Fruit fly (Drosophila melanogaster) whole organism, adult: ENCODE results near the gene Best3.

Experiments
- CG11617 ChIP-seq: fragments of 200-800 bp; sonication (Bioruptor generic); optimal IDR thresholded peaks from 2 replicates; lab custom pipeline; 2017; ENCODE audit warnings: mild to moderate bottlenecking, missing biosample characterization, missing genetic modification reagents, missing genetic modification characterization
- CG12768 ChIP-seq: fragments of 200-800 bp; sonication (Bioruptor generic); optimal IDR thresholded peaks from 2 replicates; lab custom pipeline; 2017; ENCODE audit warnings: missing biosample characterization, missing genetic modification characterization, mild to moderate bottlenecking, moderate library complexity, missing genetic modification reagents
- CG14711 ChIP-seq: fragments of 200-800 bp; sonication (Bioruptor generic); optimal IDR thresholded peaks from 2 replicates; lab custom pipeline; 2018; ENCODE audit warnings: missing biosample characterization, mild to moderate bottlenecking, missing genetic modification characterization, moderate library complexity
- CG1620 ChIP-seq: fragments of 200-800 bp; sonication (Bioruptor generic); optimal IDR thresholded peaks from 2 replicates; lab custom pipeline; 2016; ENCODE audit warnings: missing biosample characterization, missing genetic modification characterization
- CG33017 ChIP-seq: fragments of 200-800 bp; sonication (Bioruptor generic); optimal IDR thresholded peaks from 2 replicates; lab custom pipeline; 2018; ENCODE audit warnings: missing biosample characterization, mild to moderate bottlenecking, missing genetic modification characterization, moderate library complexity
- CG5204 ChIP-seq: fragments of 200-800 bp; sonication (Bioruptor generic); optimal IDR thresholded peaks from 2 replicates; lab custom pipeline; 2016; ENCODE audit warnings: missing biosample characterization, missing genetic modification characterization
- CG7045 ChIP-seq: fragments of 200-800 bp; sonication (Bioruptor generic); optimal IDR thresholded peaks from 2 replicates; lab custom pipeline; 2017; ENCODE audit warnings: missing biosample characterization, mild to moderate bottlenecking, missing genetic modification characterization
- CG7101 ChIP-seq: fragments of 200-800 bp; sonication (Bioruptor generic); optimal IDR thresholded peaks from 2 replicates; lab custom pipeline; 2018; ENCODE audit warnings: missing biosample characterization, mild to moderate bottlenecking, missing genetic modification characterization, moderate library complexity
- Clk ChIP-seq: fragments of 200-800 bp; sonication (Bioruptor generic); optimal IDR thresholded peaks from 2 replicates; lab custom pipeline; 2017; ENCODE audit warnings: missing biosample characterization, missing genetic modification characterization
- Crg-1 ChIP-seq: fragments of 200-800 bp; sonication (Bioruptor generic); optimal IDR thresholded peaks from 2 replicates; lab custom pipeline; 2016; ENCODE audit warnings: missing biosample characterization, missing genetic modification characterization
- Hr96 ChIP-seq: fragments of 200-800 bp; sonication (Bioruptor generic); optimal IDR thresholded peaks from 2 replicates; lab custom pipeline; 2016; ENCODE audit warnings: missing biosample characterization, missing genetic modification characterization
- Mnt ChIP-seq: fragments of 200-800 bp; sonication (Bioruptor generic); optimal IDR thresholded peaks from 2 replicates; lab custom pipeline; 2016; ENCODE audit warnings: missing biosample characterization, mild to moderate bottlenecking, missing genetic modification characterization
- bab1 ChIP-seq: fragments of 200-800 bp; sonication (Bioruptor generic); optimal IDR thresholded peaks from 3 replicates; lab custom pipeline; 2019; ENCODE audit warnings: missing biosample characterization, mild to moderate bottlenecking, missing genetic modification characterization, moderate library complexity
- cic ChIP-seq: fragments of 200-800 bp; sonication (Bioruptor generic); optimal IDR thresholded peaks from 2 replicates; lab custom pipeline; 2017; ENCODE audit warnings: missing biosample characterization, mild to moderate bottlenecking, missing genetic modification characterization, moderate library complexity
- cnc ChIP-seq, 2 experiments: fragments of >200 bp; optimal IDR thresholded peaks; 2 replicates each; lab custom pipeline; 2017
- ovo ChIP-seq: fragments of 200-800 bp; sonication (Bioruptor generic); optimal IDR thresholded peaks from 2 replicates; lab custom pipeline; 2016; ENCODE audit warnings: missing biosample characterization, missing genetic modification characterization
- pad ChIP-seq: fragments of 200-800 bp; sonication (Bioruptor generic); optimal IDR thresholded peaks from 3 replicates; lab custom pipeline; 2017; ENCODE audit warnings: missing biosample characterization, missing genetic modification characterization, mild to moderate bottlenecking, moderate library complexity, missing genetic modification reagents
- tj ChIP-seq: fragments of 200-800 bp; sonication (Bioruptor generic); optimal IDR thresholded peaks from 3 replicates; lab custom pipeline; 2017; ENCODE audit warnings: missing biosample characterization, mild to moderate bottlenecking, missing genetic modification characterization, moderate library complexity
- toe ChIP-seq: fragments of 200-800 bp; sonication (Bioruptor generic); optimal IDR thresholded peaks from 2 replicates; lab custom pipeline; 2016; ENCODE audit warnings: missing biosample characterization, missing genetic modification characterization

The Best3 gene

dm6 chr3L:15321001-15321438, 18.4 kb upstream of the Best3 start:
- TF ChIP-seq Clk (GFP tag; lab: Kevin White, UChicago) (no peak), CG11617 (GFP tag; lab: Kevin White, UChicago) (no peak), pad (GFP tag; lab: Kevin White, UChicago) (no peak), Mnt (GFP tag; lab: Kevin White, UChicago) (no peak), Crg-1 (GFP tag; lab: Kevin White, UChicago) (no peak), toe (GFP tag; lab: Kevin White, UChicago) (no peak), cic (GFP tag; lab: Kevin White, UChicago) (no peak)

DNA sequence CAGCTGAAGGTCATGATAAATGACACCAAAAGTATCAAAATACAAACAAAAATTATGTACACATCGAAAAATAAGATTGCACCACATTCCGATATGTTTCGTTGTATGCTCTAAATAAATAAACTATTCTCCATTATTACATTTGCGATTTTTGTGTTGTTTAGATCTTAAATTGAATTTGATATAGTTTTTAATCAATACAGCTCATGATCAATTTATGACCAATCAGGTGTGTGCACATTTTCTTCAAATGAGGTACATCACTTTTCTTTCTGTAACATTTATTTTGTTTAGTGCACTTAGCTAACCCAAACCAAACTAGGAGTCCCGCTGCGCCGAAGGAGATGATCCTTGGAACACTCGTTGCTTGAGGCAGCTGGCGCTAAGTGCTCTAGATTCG, 17.7 kb upstream of the Best3 start:
- no peak for TF ChIP-seq toe (GFP tag; lab: Kevin White, UChicago)
- no peak for TF ChIP-seq Mnt (GFP tag; lab: Kevin White, UChicago)

dm6 chr3L:15315400-15315799, 12.8 kb upstream of the Best3 start:
- TF ChIP-seq CG7101 (no peak), ovo (GFP tag; lab: Kevin White, UChicago) (no peak), Hr96 (GFP tag; lab: Kevin White, UChicago) (no peak), CG7045 (no peak), CG12768 (no peak), tj (GFP tag; lab: Kevin White, UChicago) (no peak), CG33017 (no peak)

dm6 chr3L:15314997-15315396, 12.4 kb upstream of the Best3 start:
- TF ChIP-seq tj (GFP tag; lab: Kevin White, UChicago) (no peak), cnc (optimal IDR thresholded peaks at IDR 0.05; lab: Kevin White, UChicago) (no peak), CG14711 (tag; lab: Kevin White, UChicago) (no peak), ovo (GFP tag; lab: Kevin White, UChicago) (no peak), CG7045 (no peak), CG11617 (GFP tag; lab: Kevin White, UChicago) (no peak), Clk (GFP tag; lab: Kevin White, UChicago) (no peak)

- TF ChIP-seq CG7101, result no peak
- no peak for TF ChIP-seq Crg-1 (GFP tag; lab: Kevin White, UChicago)
- no peak for TF ChIP-seq CG7045
- no peak for TF ChIP-seq CG14711 (tag; lab: Kevin White, UChicago)
- no peak for TF ChIP-seq CG33017
- TF ChIP-seq tj (GFP tag; lab: Kevin White, UChicago), result no peak
- no peak for TF ChIP-seq Hr96 (GFP tag; lab: Kevin White, UChicago)
- TF ChIP-seq cic (GFP tag; lab: Kevin White, UChicago), result no peak
- TF ChIP-seq CG12768, result no peak
- TF ChIP-seq CG11617 (GFP tag; lab: Kevin White, UChicago), result no peak
- no peak for TF ChIP-seq bab1 (GFP tag; lab: Kevin White, UChicago)
- no peak for TF ChIP-seq CG1620 (GFP tag; lab: Kevin White, UChicago)
- TF ChIP-seq CG5204 (GFP tag; lab: Kevin White, UChicago), result no peak
- no peak for TF ChIP-seq ovo (GFP tag; lab: Kevin White, UChicago)
Measured at dm6 chr3L:15314539-15314938, 12.0 kb upstream of the Best3 start.

- TF ChIP-seq Crg-1 (GFP tag; lab: Kevin White, UChicago) (no peak), CG7101 (no peak), toe (GFP tag; lab: Kevin White, UChicago) (no peak), tj (GFP tag; lab: Kevin White, UChicago) (no peak)
Measured at dm6 chr3L:15311457-15312368, 9.1 kb upstream of the Best3 start.

dm6 chr3L:15306447-15306846, 3.9 kb upstream of the Best3 start:
- TF ChIP-seq CG7045 (no peak), tj (GFP tag; lab: Kevin White, UChicago) (no peak), ovo (GFP tag; lab: Kevin White, UChicago) (no peak), toe (GFP tag; lab: Kevin White, UChicago) (no peak)

DNA sequence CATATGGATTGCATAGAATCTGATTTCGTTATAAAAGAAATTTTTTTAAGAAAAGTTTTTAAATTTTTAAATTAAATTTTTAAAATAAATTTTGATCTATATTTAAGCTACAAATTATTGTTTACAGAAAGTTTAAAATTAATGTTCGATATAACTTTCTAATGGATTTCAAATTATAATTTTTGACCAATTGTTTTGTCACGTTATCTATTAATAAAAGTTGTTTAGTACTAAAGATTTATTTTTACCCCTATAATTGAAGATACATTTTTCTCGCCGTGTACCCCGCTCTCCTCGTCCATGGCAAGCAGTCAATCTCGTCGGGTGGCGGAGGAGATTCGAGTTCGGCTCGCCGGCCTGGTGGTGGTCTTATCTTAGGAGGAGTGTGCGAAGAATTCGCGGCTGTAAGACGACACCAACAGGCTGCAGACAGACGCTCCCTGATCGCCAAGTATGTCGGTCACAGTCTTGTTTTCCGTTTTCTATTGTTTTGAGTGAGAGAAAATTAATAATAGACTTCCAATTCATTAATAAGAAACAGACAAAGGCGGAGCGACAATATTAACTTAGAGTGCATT, 2.5 kb upstream of the Best3 start:
- TF ChIP-seq CG11617 (GFP tag; lab: Kevin White, UChicago) (peak; percentile 3), Hr96 (GFP tag; lab: Kevin White, UChicago) (no peak)
